Fruit fly (Drosophila melanogaster) whole organism, embryonic: ENCODE results near the gene wrm2.

ENCODE experiments used
- ATbp ChIP-seq: fragments of 200-800 bp; sonication (Bioruptor generic); optimal IDR thresholded peaks from 2 replicates; lab custom pipeline; 2017; ENCODE audit warnings: missing biosample characterization, mild to moderate bottlenecking, missing genetic modification characterization, missing genetic modification reagents
- Aef1 ChIP-seq: fragments of 200-800 bp; sonication (Bioruptor generic); IDR thresholded peaks from 3 replicates; pipeline ENCODE4 v1.3.6; 2022; ENCODE audit warnings: missing biosample characterization, missing genetic modification characterization
- CG10209 ChIP-seq: fragments of 200-800 bp; sonication (Bioruptor generic); optimal IDR thresholded peaks from 3 replicates; lab custom pipeline; 2017; ENCODE audit warnings: missing biosample characterization, mild to moderate bottlenecking, missing genetic modification characterization, missing genetic modification reagents
- CG12391 ChIP-seq: fragments of 200-800 bp; sonication (Bioruptor generic); optimal IDR thresholded peaks from 3 replicates; lab custom pipeline; 2018; ENCODE audit warnings: missing biosample characterization, mild to moderate bottlenecking, missing genetic modification characterization, moderate library complexity
- CG13424 ChIP-seq: fragments of 200-800 bp; sonication (Bioruptor generic); optimal IDR thresholded peaks from 2 replicates; lab custom pipeline; 2019; ENCODE audit warnings: missing biosample characterization, mild to moderate bottlenecking, missing genetic modification characterization, moderate library complexity
- CG15514 ChIP-seq: fragments of 200-800 bp; sonication (Bioruptor generic); optimal IDR thresholded peaks from 3 replicates; lab custom pipeline; 2017; ENCODE audit warnings: missing biosample characterization, missing genetic modification characterization, mild to moderate bottlenecking, moderate library complexity, missing genetic modification reagents
- CG1603 ChIP-seq: fragments of 200-800 bp; sonication (Bioruptor generic); optimal IDR thresholded peaks from 2 replicates; lab custom pipeline; 2019; ENCODE audit warnings: missing biosample characterization, mild to moderate bottlenecking, missing genetic modification characterization, moderate library complexity
- CG17359 ChIP-seq: fragments of 200-800 bp; sonication (Bioruptor generic); optimal IDR thresholded peaks from 3 replicates; lab custom pipeline; 2018; ENCODE audit warnings: missing biosample characterization, mild to moderate bottlenecking, missing genetic modification characterization, moderate library complexity
- CG18262 ChIP-seq: fragments of 200-800 bp; optimal IDR thresholded peaks from 3 replicates; lab custom pipeline; 2019; ENCODE audit warnings: missing biosample characterization, mild to moderate bottlenecking, missing genetic modification characterization, moderate library complexity
- CG2120 ChIP-seq: fragments of 200-800 bp; sonication (Bioruptor generic); optimal IDR thresholded peaks from 3 replicates; lab custom pipeline; 2016; ENCODE audit warnings: missing biosample characterization, missing genetic modification characterization
- CG34376 ChIP-seq: fragments of 200-800 bp; sonication (Bioruptor generic); optimal IDR thresholded peaks from 2 replicates; lab custom pipeline; 2018; ENCODE audit warnings: missing biosample characterization, mild to moderate bottlenecking, missing genetic modification characterization
- CG34422 ChIP-seq: fragments of 200-800 bp; sonication (Bioruptor generic); IDR thresholded peaks from 3 replicates; pipeline ENCODE4 v1.3.6; 2022; ENCODE audit warnings: missing biosample characterization, missing genetic modification characterization
- CG5953 ChIP-seq: fragments of 200-800 bp; sonication (Bioruptor generic); IDR thresholded peaks from 2 replicates; pipeline ENCODE4 v1.3.6; 2022; ENCODE audit warnings: missing biosample characterization, missing genetic modification characterization
- CG6654 ChIP-seq: fragments of 200-800 bp; sonication (Bioruptor generic); optimal IDR thresholded peaks from 2 replicates; lab custom pipeline; 2017; ENCODE audit warnings: missing biosample characterization, mild to moderate bottlenecking, missing genetic modification characterization
- CG7357 ChIP-seq: fragments of 200-800 bp; sonication (Bioruptor generic); IDR thresholded peaks from 3 replicates; pipeline ENCODE4 v1.3.6; 2022; ENCODE audit warnings: missing biosample characterization, missing genetic modification characterization
- CkIIα-i1 ChIP-seq: fragments of 200-800 bp; sonication (Bioruptor generic); IDR thresholded peaks from 2 replicates; pipeline ENCODE4 v1.3.6; 2022; ENCODE audit warnings: missing biosample characterization, missing genetic modification characterization
- Dek ChIP-seq: fragments of 200-800 bp; sonication (Bioruptor generic); optimal IDR thresholded peaks from 3 replicates; lab custom pipeline; 2019; ENCODE audit warnings: missing biosample characterization, mild to moderate bottlenecking, missing genetic modification characterization, moderate library complexity
- E2f2 ChIP-seq: fragments of 200-800 bp; sonication (Bioruptor generic); IDR thresholded peaks from 2 replicates; pipeline ENCODE4 v1.3.6; 2022; ENCODE audit warnings: missing biosample characterization, missing genetic modification characterization
- Gug ChIP-seq: fragments of 200-800 bp; sonication (Bioruptor generic); IDR thresholded peaks from 4 replicates; pipeline ENCODE4 v1.3.6; 2022; ENCODE audit warnings: missing biosample characterization, missing genetic modification characterization
- H15 ChIP-seq: fragments of 200-800 bp; sonication (Bioruptor generic); IDR thresholded peaks from 3 replicates; pipeline ENCODE4 v1.3.6; 2022; ENCODE audit warnings: missing biosample characterization, missing genetic modification characterization
- Hmr ChIP-seq: fragments of 200-800 bp; sonication (Bioruptor generic); optimal IDR thresholded peaks from 3 replicates; lab custom pipeline; 2017; ENCODE audit warnings: mild to moderate bottlenecking, missing biosample characterization, missing genetic modification reagents, missing genetic modification characterization
- Hmx ChIP-seq: fragments of 200-800 bp; sonication (Bioruptor generic); optimal IDR thresholded peaks from 2 replicates; lab custom pipeline; 2016; ENCODE audit warnings: missing biosample characterization, missing genetic modification characterization
- Hr78 ChIP-seq, 2 experiments: fragments of 200-800 bp in 1 of 2; fragments of >200 bp in 1 of 2; sonication (Bioruptor generic) in 1 of 2; optimal IDR thresholded peaks; 2 replicates each; lab custom pipeline; 2017 to 2019; ENCODE audit warnings: missing biosample characterization in 2 of 2, missing genetic modification characterization in 2 of 2, mild to moderate bottlenecking in 1 of 2, moderate library complexity in 1 of 2
- Lhr ChIP-seq: fragments of 200-800 bp; sonication (Bioruptor generic); optimal IDR thresholded peaks from 3 replicates; lab custom pipeline; 2017; ENCODE audit warnings: mild to moderate bottlenecking, missing biosample characterization, missing genetic modification reagents, missing genetic modification characterization
- Med ChIP-seq: fragments of 200-800 bp; sonication (Bioruptor generic); peaks from one replicate; lab custom pipeline; 2016; ENCODE audit warnings: missing biosample characterization, missing genetic modification characterization, mild to moderate bottlenecking, inconsistent platforms, moderate library complexity
- Meics ChIP-seq: fragments of 200-800 bp; sonication (Bioruptor generic); optimal IDR thresholded peaks from 2 replicates; lab custom pipeline; 2017; ENCODE audit warnings: missing biosample characterization, mild to moderate bottlenecking, missing genetic modification characterization
- Mrtf ChIP-seq: fragments of 200-800 bp; sonication (Bioruptor generic); IDR thresholded peaks from 3 replicates; pipeline ENCODE4 v1.3.6; 2022; ENCODE audit warnings: missing biosample characterization, missing genetic modification characterization
- Oaz ChIP-seq: fragments of 200-800 bp; sonication (Bioruptor generic); IDR thresholded peaks from 2 replicates; pipeline ENCODE4 v1.3.6; 2022; ENCODE audit warnings: missing biosample characterization, missing genetic modification characterization
- Sox100B ChIP-seq: fragments of 200-800 bp; sonication (Bioruptor generic); optimal IDR thresholded peaks from 3 replicates; lab custom pipeline; 2018; ENCODE audit warnings: missing biosample characterization, mild to moderate bottlenecking, missing genetic modification characterization
- Xrp1 ChIP-seq: fragments of 200-800 bp; sonication (Bioruptor generic); IDR thresholded peaks from 2 replicates; pipeline ENCODE4 v1.3.6; 2022; ENCODE audit warnings: missing biosample characterization, missing genetic modification characterization
- bab2 ChIP-seq: fragments of 200-800 bp; sonication (Bioruptor generic); optimal IDR thresholded peaks from 2 replicates; lab custom pipeline; 2016; ENCODE audit warnings: missing biosample characterization, missing genetic modification characterization
- dysf ChIP-seq: fragments of 200-800 bp; sonication (Bioruptor generic); IDR thresholded peaks from 3 replicates; pipeline ENCODE4 v1.3.6; 2022; ENCODE audit warnings: missing biosample characterization, missing genetic modification characterization
- ems ChIP-seq: fragments of 200-800 bp; sonication (Bioruptor generic); optimal IDR thresholded peaks from 3 replicates; lab custom pipeline; 2016; ENCODE audit warnings: missing biosample characterization, missing genetic modification characterization
- en ChIP-seq: fragments of 200-800 bp; sonication (Bioruptor generic); optimal IDR thresholded peaks from 2 replicates; lab custom pipeline; 2016; ENCODE audit warnings: missing biosample characterization, missing genetic modification characterization
- hkb ChIP-seq, 2 experiments: fragments of 200-800 bp in 1 of 2; fragments of >200 bp in 1 of 2; sonication (Bioruptor generic) in 1 of 2; IDR thresholded peaks in 1 of 2; optimal IDR thresholded peaks in 1 of 2; 2 replicates each; pipeline versions ENCODE4 v1.3.6 to Lab custom; 2017 to 2022; ENCODE audit warnings: missing biosample characterization in 1 of 2, missing genetic modification characterization in 1 of 2
- mirr ChIP-seq: fragments of 200-800 bp; sonication (Bioruptor generic); optimal IDR thresholded peaks from 3 replicates; lab custom pipeline; 2018; ENCODE audit warnings: missing biosample characterization, mild to moderate bottlenecking, missing genetic modification characterization
- nmo ChIP-seq: fragments of 200-800 bp; sonication (Bioruptor generic); optimal IDR thresholded peaks from 2 replicates; lab custom pipeline; 2018; ENCODE audit warnings: missing biosample characterization, mild to moderate bottlenecking, missing genetic modification characterization, moderate library complexity
- org-1 ChIP-seq: fragments of 200-800 bp; sonication (Bioruptor generic); optimal IDR thresholded peaks from 2 replicates; lab custom pipeline; 2017; ENCODE audit warnings: missing biosample characterization, missing genetic modification characterization
- otp ChIP-seq: fragments of 200-800 bp; sonication (Bioruptor generic); IDR thresholded peaks from 3 replicates; pipeline ENCODE4, ENCODE4 v1.3.6; 2022; ENCODE audit warnings: missing biosample characterization, missing genetic modification characterization
- row ChIP-seq: fragments of 200-800 bp; sonication (Bioruptor generic); IDR thresholded peaks from 3 replicates; pipeline ENCODE4 v1.3.6; 2022; ENCODE audit warnings: missing biosample characterization, missing genetic modification characterization
- run ChIP-seq: fragments of 200-800 bp; sonication (Bioruptor generic); optimal IDR thresholded peaks from 3 replicates; lab custom pipeline; 2018; ENCODE audit warnings: missing biosample characterization, mild to moderate bottlenecking, missing genetic modification characterization
- sd ChIP-seq: fragments of 200-800 bp; sonication (Bioruptor generic); optimal IDR thresholded peaks from 3 replicates; lab custom pipeline; 2018; ENCODE audit warnings: missing biosample characterization, mild to moderate bottlenecking, missing genetic modification characterization, moderate library complexity
- sens-2 ChIP-seq: fragments of 200-800 bp; sonication (Bioruptor generic); IDR thresholded peaks from 2 replicates; pipeline ENCODE4 v1.3.6; 2022; ENCODE audit warnings: missing biosample characterization, missing genetic modification characterization
- sr ChIP-seq: fragments of 200-800 bp; sonication (Bioruptor generic); IDR thresholded peaks from 3 replicates; pipeline ENCODE4 v1.3.6; 2022; ENCODE audit warnings: missing biosample characterization, missing genetic modification characterization
- stwl ChIP-seq: fragments of 200-800 bp; sonication (Bioruptor generic); optimal IDR thresholded peaks from 3 replicates; lab custom pipeline; 2018; ENCODE audit warnings: missing biosample characterization, mild to moderate bottlenecking, missing genetic modification characterization, moderate library complexity
- unpg ChIP-seq: fragments of 200-800 bp; sonication (Bioruptor generic); optimal IDR thresholded peaks from 3 replicates; lab custom pipeline; 2018; ENCODE audit warnings: missing biosample characterization, mild to moderate bottlenecking, missing genetic modification characterization, moderate library complexity
- zfh1 ChIP-seq: fragments of 200-800 bp; sonication (Bioruptor generic); IDR thresholded peaks from 3 replicates; pipeline ENCODE4 v1.3.6; 2022; ENCODE audit warnings: missing biosample characterization, missing genetic modification characterization

wrm2 gene

DNA sequence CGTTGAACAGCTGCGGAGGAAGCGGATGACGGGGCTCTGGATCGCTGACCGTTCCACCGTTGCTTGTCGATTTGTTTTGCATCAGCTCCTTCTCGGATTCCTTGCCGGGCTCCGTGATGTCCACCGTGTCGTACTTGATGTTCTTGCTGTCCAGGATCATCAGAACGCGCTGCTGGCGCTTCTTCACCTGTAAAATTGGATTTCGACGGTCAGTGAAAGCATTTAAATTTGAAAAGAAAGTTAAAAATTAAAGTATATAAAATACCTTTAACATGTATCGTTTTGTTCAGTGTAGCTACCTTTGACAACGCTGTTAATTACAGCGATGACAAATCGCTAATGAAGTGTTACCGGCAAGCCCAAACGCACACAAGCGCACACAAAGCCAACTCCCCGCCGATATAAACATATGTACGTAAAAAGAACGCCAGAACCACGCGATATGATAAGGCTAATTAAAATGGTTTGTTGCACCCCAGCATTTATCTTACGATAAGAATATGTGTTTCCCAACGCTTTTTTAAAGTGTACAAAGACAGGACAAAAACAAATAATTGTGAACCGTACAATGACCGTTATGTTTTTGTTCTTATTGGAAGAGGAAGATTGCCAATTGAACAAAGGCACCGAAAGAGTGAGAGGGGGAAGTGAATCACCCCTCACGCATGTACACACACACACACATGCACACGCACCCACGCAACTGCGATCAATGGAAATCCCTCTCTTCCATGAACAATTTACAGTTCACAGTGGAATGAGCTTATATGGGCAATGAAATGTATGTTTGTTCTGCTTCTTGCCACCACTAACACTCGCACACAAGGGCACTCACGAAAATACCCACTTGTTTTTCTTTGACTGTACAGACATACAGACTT, 33.0 kb upstream of the wrm2 start (continued):
- TF ChIP-seq nmo (GFP tag; lab: Kevin White, UChicago) (peak; percentile 24), zfh1 (peak; percentile 47; the same call in 2 of the 3 replicates), run (no peak), sd (peak; percentile 86), Gug (no peak), CG15514 (GFP tag; lab: Kevin White, UChicago) (peak; percentile 34), otp (no peak), CkIIα-i1 (GFP tag; lab: Robert Waterston, UW) (no peak), sr (GFP tag; lab: Robert Waterston, UW) (peak; percentile 94; the same call in 2 of the 3 replicates), CG13424 (tag; lab: Kevin White, UChicago) (peak; percentile 1), dysf (0 out of 3 replicates have a peak, but pooled peaks have one; percentile 49), Hmr (peak; percentile 31), stwl (no peak), unpg (GFP tag; lab: Kevin White, UChicago) (peak; percentile 59), bab2 (GFP tag; lab: Kevin White, UChicago) (peak; percentile 3), en (GFP tag; lab: Kevin White, UChicago) (peak; percentile 9), Meics (GFP tag; lab: Kevin White, UChicago) (peak; percentile 50), CG12391 (tag; lab: Kevin White, UChicago) (peak; percentile 9), CG17359 (tag; lab: Kevin White, UChicago) (peak; percentile 33), E2f2 (GFP tag; lab: Robert Waterston, UW) (peak; percentile 24; the same call in 1 of the 2 replicates), Mrtf (no peak), Dek (tag; lab: Kevin White, UChicago) (peak; percentile 5), Xrp1 (GFP tag; lab: Robert Waterston, UW) (peak; percentile 47; the same call in 1 of the 2 replicates), CG2120 (peak; percentile 59), Hmx (GFP tag; lab: Kevin White, UChicago) (no peak), CG6654 (no peak), Lhr (GFP tag; lab: Kevin White, UChicago) (no peak), CG34422 (peak; percentile 47; the same call in 1 of the 3 replicates), Med (GFP tag; lab: Kevin White, UChicago) (peak; percentile 90), CG18262 (peak; percentile 18), row (GFP tag; lab: Robert Waterston, UW) (peak; percentile 15; the same call in 1 of the 3 replicates), CG7357 (GFP tag; lab: Robert Waterston, UW) (no peak), CG1603 (tag; lab: Kevin White, UChicago) (peak; percentile 12), H15 (GFP tag; lab: Robert Waterston, UW) (no peak), ems (GFP tag; lab: Kevin White, UChicago) (peak; percentile 31), Aef1 (no peak), mirr (GFP tag; lab: Kevin White, UChicago) (peak; percentile 94), hkb (optimal IDR thresholded peaks at IDR 0.05; lab: Kevin White, UChicago) (no peak), hkb (GFP tag; IDR thresholded peaks at IDR 0.05; lab: Robert Waterston, UW) (peak; percentile 43), ATbp (GFP tag; lab: Kevin White, UChicago) (no peak), Hr78 (GFP tag; optimal IDR thresholded peaks at IDR 0.05; lab: Kevin White, UChicago) (peak in 1 of 2 experiments; percentile 47), CG34376 (GFP tag; lab: Kevin White, UChicago) (peak; percentile 80), CG10209 (GFP tag; lab: Kevin White, UChicago) (peak; percentile 35), CG5953 (peak; percentile 57; the same call in 1 of the 2 replicates), sens-2 (GFP tag; lab: Robert Waterston, UW) (0 out of 2 replicates have a peak, but pooled peaks have one; percentile 17), Oaz (no peak), org-1 (peak; percentile 19), Sox100B (GFP tag; lab: Kevin White, UChicago) (peak; percentile 48)
